Worm (Caenorhabditis elegans) whole organism, L4 larva: ENCODE results near the gene nep-13.

Experiments used
- ZK546.5 ChIP-seq, 2 experiments: sonication (generic microtip); optimal IDR thresholded peaks; 2 replicates each; lab custom pipeline; 2017; ENCODE audit warnings: missing biosample characterization in 2 of 2, missing genetic modification characterization in 2 of 2
- cey-2 ChIP-seq: sonication (generic microtip); optimal IDR thresholded peaks from 3 replicates; lab custom pipeline; 2017; ENCODE audit warnings: missing genetic modification characterization, mild to moderate bottlenecking, missing compliant biosample characterization, antibody characterized with exemption, borderline replicate concordance; ENCODE audit not compliant: insufficient read depth
- daf-16 ChIP-seq, 3 experiments: sonication (generic microtip); optimal IDR thresholded peaks; 2 replicates each; lab custom pipeline; 2016 to 2017; ENCODE audit warnings: missing genetic modification characterization in 3 of 3, missing genetic modification reagents in 3 of 3, mild to moderate bottlenecking in 2 of 3, missing compliant biosample characterization in 2 of 3, missing biosample characterization in 1 of 3, moderate library complexity in 1 of 3
- dve-1 ChIP-seq: sonication (generic microtip); optimal IDR thresholded peaks from 2 replicates; lab custom pipeline; 2017; ENCODE audit warnings: antibody characterized with exemption, mild to moderate bottlenecking, missing genetic modification characterization, missing compliant biosample characterization; ENCODE audit not compliant: insufficient read depth
- hlh-11 ChIP-seq: fragments of 200-800 bp; sonication (Bioruptor generic); optimal IDR thresholded peaks from 2 replicates; lab custom pipeline; 2018; ENCODE audit warnings: mild to moderate bottlenecking, missing genetic modification characterization, missing compliant biosample characterization
- lin-39 ChIP-seq: fragments of 150-350 bp; optimal IDR thresholded peaks from 2 replicates; lab custom pipeline; 2014; ENCODE audit warnings: missing biosample characterization, missing genetic modification reagents, missing genetic modification characterization
- lir-3 ChIP-seq: sonication (generic microtip); optimal IDR thresholded peaks from 2 replicates; lab custom pipeline; 2016; ENCODE audit warnings: mild to moderate bottlenecking, missing genetic modification characterization, missing compliant biosample characterization
- nhr-111 ChIP-seq: fragments of 200-800 bp; sonication (Bioruptor generic); optimal IDR thresholded peaks from 2 replicates; lab custom pipeline; 2018; ENCODE audit warnings: mild to moderate bottlenecking, missing genetic modification characterization, missing compliant biosample characterization
- nhr-237 ChIP-seq: sonication (generic microtip); optimal IDR thresholded peaks from 2 replicates; lab custom pipeline; 2017; ENCODE audit warnings: missing biosample characterization, missing genetic modification characterization
- nhr-25 ChIP-seq: sonication (generic microtip); optimal IDR thresholded peaks from 2 replicates; lab custom pipeline; 2017; ENCODE audit warnings: missing genetic modification characterization, mild to moderate bottlenecking, missing compliant biosample characterization, antibody characterized with exemption, moderate library complexity, borderline replicate concordance; ENCODE audit not compliant: insufficient read depth
- nhr-76 ChIP-seq: fragments of 150-350 bp; optimal IDR thresholded peaks from 2 replicates; lab custom pipeline; 2014; ENCODE audit warnings: missing biosample characterization, missing genetic modification characterization

DNA sequence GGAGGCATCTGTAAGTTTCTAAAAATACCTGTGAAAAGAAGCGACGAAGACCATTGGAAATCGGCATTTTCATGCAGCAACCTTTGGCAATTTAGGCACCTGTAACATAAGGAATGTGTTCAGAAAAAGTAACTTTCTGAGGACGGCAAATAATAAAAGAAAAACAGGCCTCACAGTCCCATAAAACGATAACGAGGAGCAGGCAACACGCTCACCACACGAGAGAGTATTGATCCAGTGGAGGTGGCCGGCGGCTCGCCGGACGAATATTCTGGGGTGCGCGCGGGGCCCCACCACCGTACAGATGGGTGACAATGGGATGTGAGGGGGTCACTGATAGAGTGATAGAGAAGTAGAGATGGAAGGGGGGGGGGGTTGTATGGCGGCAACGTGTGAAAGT, 7.5 kb upstream of the nep-13 start, which contains the start of gene F02E11.3:
- no peak for TF ChIP-seq nhr-25 (tag; lab: Kevin White, UChicago)
- TF ChIP-seq lin-39, result no peak
- TF ChIP-seq nhr-76 (tag; lab: Kevin White, UChicago), result no peak
- TF ChIP-seq nhr-237 (tag; lab: Kevin White, UChicago), result no peak
- no peak for TF ChIP-seq ZK546.5 (tag; optimal IDR thresholded peaks at IDR 0.05; lab: Kevin White, UChicago)
- TF ChIP-seq hlh-11 (tag; lab: Kevin White, UChicago), result no peak
- TF ChIP-seq daf-16 (GFP tag; optimal IDR thresholded peaks at IDR 0.05; lab: Kevin White, UChicago), result no peak
- TF ChIP-seq daf-16 (tag; optimal IDR thresholded peaks at IDR 0.05; lab: Kevin White, UChicago), result no peak
- no peak for TF ChIP-seq lir-3 (tag; lab: Kevin White, UChicago)
- no peak for TF ChIP-seq dve-1 (tag; lab: Kevin White, UChicago)
- no peak for TF ChIP-seq nhr-111
- no peak for TF ChIP-seq cey-2 (tag; lab: Kevin White, UChicago)
